Fruit fly (Drosophila melanogaster): Measurements from ENCODE around the gene HemK1.
A peak's percentile ranks its signal among the peaks of the same experiment; 100 is the strongest.

The HemK1 gene

dm6 chr2L:6455032-6455954 lies 12.2 kb downstream of the HemK1 start, which contains the start of gene retm:
Gene retm, minus strand, starts transcription at chr2L:6455929.
- TF ChIP-seq kay (GFP tag; ENCODE audit: borderline replicate concordance) (no peak), bab1 (GFP tag; optimal IDR thresholded peaks at IDR 0.05) (no peak), toe (GFP tag; optimal IDR thresholded peaks at IDR 0.05) (no peak), pad (GFP tag; optimal IDR thresholded peaks at IDR 0.05) (peak; percentile 68), CG11617 (GFP tag; optimal IDR thresholded peaks at IDR 0.05) (no peak), Hr96 (GFP tag; optimal IDR thresholded peaks at IDR 0.05) (no peak), CG7101 (tag; optimal IDR thresholded peaks at IDR 0.05) (peak; percentile 57), CG14711 (tag; optimal IDR thresholded peaks at IDR 0.05) (no peak), cic (GFP tag; optimal IDR thresholded peaks at IDR 0.05) (peak; percentile 76), cnc (optimal IDR thresholded peaks at IDR 0.05) (no peak), Crg-1 (GFP tag; optimal IDR thresholded peaks at IDR 0.05) (peak; percentile 47), CG1620 (GFP tag; optimal IDR thresholded peaks at IDR 0.05) (no peak), Mnt (GFP tag; optimal IDR thresholded peaks at IDR 0.05) (peak; percentile 46), CG5204 (GFP tag; optimal IDR thresholded peaks at IDR 0.05) (no peak), CG33017 (tag; optimal IDR thresholded peaks at IDR 0.05) (peak; percentile 0), CG12768 (GFP tag; optimal IDR thresholded peaks at IDR 0.05) (peak; percentile 59), CG7045 (GFP tag; optimal IDR thresholded peaks at IDR 0.05) (no peak), Clk (GFP tag; optimal IDR thresholded peaks at IDR 0.05) (peak; percentile 9), ovo (GFP tag; optimal IDR thresholded peaks at IDR 0.05) (peak; percentile 41), tj (GFP tag; optimal IDR thresholded peaks at IDR 0.05) (peak; percentile 47)

dm6 chr2L:6449753-6450152 lies 17.7 kb downstream of the HemK1 start:
- TF ChIP-seq CG5204 (GFP tag; optimal IDR thresholded peaks at IDR 0.05) (no peak), CG7101 (tag; optimal IDR thresholded peaks at IDR 0.05) (no peak), Crg-1 (GFP tag; optimal IDR thresholded peaks at IDR 0.05) (no peak), pad (GFP tag; optimal IDR thresholded peaks at IDR 0.05) (no peak), Mnt (GFP tag; optimal IDR thresholded peaks at IDR 0.05) (no peak), CG11617 (GFP tag; optimal IDR thresholded peaks at IDR 0.05) (no peak)

- TF ChIP-seq bab1 (GFP tag; optimal IDR thresholded peaks at IDR 0.05) (peak; percentile 22), CG7101 (tag; optimal IDR thresholded peaks at IDR 0.05) (no peak)
These were observed 19.2 kb downstream of the HemK1 start, which contains the start of gene Acox3 for dm6 chr2L:6448334-6448703. Gene Acox3, minus strand, starts transcription at chr2L:6448403.

- TF ChIP-seq CG7101 (tag; optimal IDR thresholded peaks at IDR 0.05) (peak; percentile 30), CG11617 (GFP tag; optimal IDR thresholded peaks at IDR 0.05) (peak; percentile 14), Mnt (GFP tag; optimal IDR thresholded peaks at IDR 0.05) (peak; percentile 43), CG12768 (GFP tag; optimal IDR thresholded peaks at IDR 0.05) (peak; percentile 90), CG5204 (GFP tag; optimal IDR thresholded peaks at IDR 0.05) (no peak), CG7045 (GFP tag; optimal IDR thresholded peaks at IDR 0.05) (peak; percentile 26), Hr96 (GFP tag; optimal IDR thresholded peaks at IDR 0.05) (peak; percentile 56), cic (GFP tag; optimal IDR thresholded peaks at IDR 0.05) (peak; percentile 61), pad (GFP tag; optimal IDR thresholded peaks at IDR 0.05) (no peak)
These were observed 19.7 kb downstream of the HemK1 start for dm6 chr2L:6447581-6448333.

- peak; percentile 80 for TF ChIP-seq kay (GFP tag; ENCODE audit: borderline replicate concordance)
- TF ChIP-seq CG11617 (GFP tag; optimal IDR thresholded peaks at IDR 0.05) = no peak
These were observed 41.2 kb downstream of the HemK1 start for dm6 chr2L:6426329-6426728.

dm6 chr2L:6424198-6424597 lies 43.3 kb downstream of the HemK1 start, which contains the start of gene Fic:
Gene Fic, plus strand, starts transcription at chr2L:6424336.
- TF ChIP-seq tj (GFP tag; optimal IDR thresholded peaks at IDR 0.05) (peak; percentile 57), Mnt (GFP tag; optimal IDR thresholded peaks at IDR 0.05) (peak; percentile 41), bab1 (GFP tag; optimal IDR thresholded peaks at IDR 0.05) (peak; percentile 8), Crg-1 (GFP tag; optimal IDR thresholded peaks at IDR 0.05) (no peak), CG14711 (tag; optimal IDR thresholded peaks at IDR 0.05) (no peak), pad (GFP tag; optimal IDR thresholded peaks at IDR 0.05) (no peak)

- TF ChIP-seq cic (GFP tag; optimal IDR thresholded peaks at IDR 0.05) (no peak), CG1620 (GFP tag; optimal IDR thresholded peaks at IDR 0.05) (no peak), CG33017 (tag; optimal IDR thresholded peaks at IDR 0.05) (no peak), Clk (GFP tag; optimal IDR thresholded peaks at IDR 0.05) (no peak), Mnt (GFP tag; optimal IDR thresholded peaks at IDR 0.05) (no peak)
These were observed 44.4 kb downstream of the HemK1 start, which contains the start of gene Tig for dm6 chr2L:6423148-6423547. Gene Tig, minus strand, starts transcription at chr2L:6423310.

Data from whole organism, adult.